Worm (Caenorhabditis elegans) whole organism, L4 larva: ENCODE results near the gene cnep-1.

Experiments
- lin-39 ChIP-seq: fragments of 150-350 bp; optimal IDR thresholded peaks from 2 replicates; lab custom pipeline; 2014; ENCODE audit warnings: missing biosample characterization, missing genetic modification reagents, missing genetic modification characterization
- nhr-11 ChIP-seq: fragments of 150-350 bp; optimal IDR thresholded peaks from 2 replicates; lab custom pipeline; 2014; ENCODE audit warnings: missing biosample characterization, missing genetic modification characterization
- pha-4 ChIP-seq, 2 experiments: fragments of 150-350 bp in 1 of 2; fragments of 200-800 bp in 1 of 2; sonication (Bioruptor generic) in 1 of 2; IDR thresholded peaks in 1 of 2; optimal IDR thresholded peaks in 1 of 2; 2 replicates each; pipeline versions ENCODE4 v1.3.6 to Lab custom; 2014 to 2022; ENCODE audit warnings: missing genetic modification characterization in 2 of 2, missing genetic modification reagents in 2 of 2, missing biosample characterization in 1 of 2, missing compliant biosample characterization in 1 of 2
- skn-1 ChIP-seq: fragments of 150-350 bp; optimal IDR thresholded peaks from 2 replicates; lab custom pipeline; 2014; ENCODE audit warnings: missing biosample characterization, missing genetic modification characterization
- spr-3 ChIP-seq: fragments of 200-800 bp; sonication (Bioruptor generic); optimal IDR thresholded peaks from 2 replicates; lab custom pipeline; 2018; ENCODE audit warnings: mild to moderate bottlenecking, missing genetic modification characterization, missing compliant biosample characterization

cnep-1 gene

ce11 chrII:7358489-7358943 lies 48.4 kb downstream of the cnep-1 start, which contains the start of gene insc-1 (continued):
- TF ChIP-seq pha-4 (GFP tag; IDR thresholded peaks at IDR 0.05; lab: Robert Waterston, UW) = no peak
- TF ChIP-seq pha-4 (tag; optimal IDR thresholded peaks at IDR 0.05; lab: Kevin White, UChicago) = no peak
- no peak for TF ChIP-seq nhr-11 (tag; lab: Kevin White, UChicago)
- TF ChIP-seq lin-39 (tag; lab: Kevin White, UChicago) = no peak
- TF ChIP-seq skn-1 (tag; lab: Kevin White, UChicago) = no peak
- no peak for TF ChIP-seq spr-3 (GFP tag; lab: Kevin White, UChicago)
